Worm (Caenorhabditis elegans): Measurements from ENCODE around the gene pas-6.

Gene pas-6

DNA sequence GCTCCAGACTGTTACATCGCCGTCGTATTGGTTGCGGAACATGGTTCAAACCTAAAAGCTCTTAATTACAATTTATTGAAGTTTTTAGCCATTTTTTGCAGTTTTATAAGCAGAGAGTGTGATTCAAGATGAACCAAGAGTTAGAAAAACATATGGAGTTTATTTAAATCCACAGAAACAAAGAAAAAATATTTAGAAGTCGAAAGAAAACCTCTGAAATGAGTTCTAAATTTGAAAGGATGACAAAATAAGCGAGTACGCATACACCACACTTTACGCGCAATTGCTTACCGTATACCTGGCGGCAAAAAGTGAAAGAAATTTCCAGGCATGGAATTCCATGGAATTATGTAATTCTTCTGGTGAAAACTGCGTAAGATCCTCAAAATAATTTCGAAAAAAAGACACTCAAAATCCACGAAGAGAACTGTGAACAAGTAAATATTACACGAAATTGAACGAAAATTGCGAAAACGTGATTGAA lies at the start of gene pas-6:
Gene pas-6 (minus strand): TSS at position 51 of the 484 bp plus-strand sequence.
- TF ChIP-seq flt-1 (GFP tag; IDR thresholded peaks at IDR 0.05) = no peak
- TF ChIP-seq ztf-23 (GFP tag; IDR thresholded peaks at IDR 0.05) = no peak
- no peak for TF ChIP-seq klf-2 (GFP tag; conservative IDR thresholded peaks at IDR 0.05)
- no peak for TF ChIP-seq med-1 (GFP tag; optimal IDR thresholded peaks at IDR 0.05; ENCODE audit: insufficient read depth)
- no peak for TF ChIP-seq tab-1 (GFP tag; IDR thresholded peaks at IDR 0.05)
- no peak for TF ChIP-seq ref-1 (GFP tag; conservative IDR thresholded peaks at IDR 0.05)
- no peak for TF ChIP-seq cog-1 (tag; optimal IDR thresholded peaks at IDR 0.05)
- TF ChIP-seq T22C8.4 (GFP tag; IDR thresholded peaks at IDR 0.05) = no peak
- TF ChIP-seq ztf-29 (GFP tag; IDR thresholded peaks at IDR 0.05) = no peak

ce11 chrV:5630792-5631191 lies 46.6 kb upstream of the pas-6 start, which contains the start of gene acy-4:
Gene acy-4 (minus strand): TSS chrV:5630892.
- TF ChIP-seq ztf-29 (GFP tag; IDR thresholded peaks at IDR 0.05) = no peak

ce11 chrV:5628014-5628413 lies 43.9 kb upstream of the pas-6 start:
- TF ChIP-seq ztf-23 (GFP tag; IDR thresholded peaks at IDR 0.05) (no peak), cog-1 (tag; optimal IDR thresholded peaks at IDR 0.05) (no peak), T22C8.4 (GFP tag; IDR thresholded peaks at IDR 0.05) (no peak), ref-1 (GFP tag; conservative IDR thresholded peaks at IDR 0.05) (no peak), med-1 (GFP tag; optimal IDR thresholded peaks at IDR 0.05; ENCODE audit: insufficient read depth) (no peak), tab-1 (GFP tag; IDR thresholded peaks at IDR 0.05) (no peak), klf-2 (GFP tag; conservative IDR thresholded peaks at IDR 0.05) (no peak), flt-1 (GFP tag; IDR thresholded peaks at IDR 0.05) (no peak), ztf-29 (GFP tag; IDR thresholded peaks at IDR 0.05) (no peak)

ce11 chrV:5621390-5621789 lies 37.2 kb upstream of the pas-6 start, which contains the start of gene M03E7.1:
Gene M03E7.1 (plus strand): TSS chrV:5621690.
- no peak for TF ChIP-seq ref-1 (GFP tag; conservative IDR thresholded peaks at IDR 0.05)
- no peak for TF ChIP-seq ztf-23 (GFP tag; IDR thresholded peaks at IDR 0.05)
- no peak for TF ChIP-seq T22C8.4 (GFP tag; IDR thresholded peaks at IDR 0.05)
- TF ChIP-seq ztf-29 (GFP tag; IDR thresholded peaks at IDR 0.05) = no peak
- no peak for TF ChIP-seq klf-2 (GFP tag; conservative IDR thresholded peaks at IDR 0.05)
- no peak for TF ChIP-seq flt-1 (GFP tag; IDR thresholded peaks at IDR 0.05)

ce11 chrV:5620040-5620439 lies 35.9 kb upstream of the pas-6 start, which contains the start of gene memb-2:
Gene memb-2 (minus strand): TSS chrV:5620140.
- TF ChIP-seq klf-2 (GFP tag; conservative IDR thresholded peaks at IDR 0.05) = no peak
- no peak for TF ChIP-seq cog-1 (tag; optimal IDR thresholded peaks at IDR 0.05)
- no peak for TF ChIP-seq med-1 (GFP tag; optimal IDR thresholded peaks at IDR 0.05; ENCODE audit: insufficient read depth)
- TF ChIP-seq flt-1 (GFP tag; IDR thresholded peaks at IDR 0.05) = no peak
- no peak for TF ChIP-seq ztf-29 (GFP tag; IDR thresholded peaks at IDR 0.05)
- no peak for TF ChIP-seq ztf-23 (GFP tag; IDR thresholded peaks at IDR 0.05)
- TF ChIP-seq ref-1 (GFP tag; conservative IDR thresholded peaks at IDR 0.05) = no peak

DNA sequence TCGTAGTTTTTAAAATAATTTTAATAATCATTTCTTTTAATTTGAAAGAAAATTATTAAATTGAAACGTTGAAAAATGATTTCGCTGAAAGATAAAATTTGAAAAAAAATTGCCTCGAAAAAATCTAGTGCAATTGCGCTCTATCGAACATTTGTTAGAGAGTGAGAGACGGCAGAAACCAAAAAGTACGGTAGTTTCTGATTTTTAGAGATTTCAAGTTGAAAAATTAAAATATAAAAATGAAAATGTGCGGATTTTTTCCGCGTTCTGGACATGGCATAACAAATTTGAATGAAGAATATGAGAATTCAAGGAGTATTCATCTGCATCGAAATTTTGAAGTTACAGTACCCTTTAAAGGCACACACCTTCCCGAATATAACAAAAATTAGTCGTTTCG lies 35.2 kb upstream of the pas-6 start:
- TF ChIP-seq med-1 (GFP tag; optimal IDR thresholded peaks at IDR 0.05; ENCODE audit: insufficient read depth) (no peak), ztf-29 (GFP tag; IDR thresholded peaks at IDR 0.05) (no peak), flt-1 (GFP tag; IDR thresholded peaks at IDR 0.05) (no peak)

DNA sequence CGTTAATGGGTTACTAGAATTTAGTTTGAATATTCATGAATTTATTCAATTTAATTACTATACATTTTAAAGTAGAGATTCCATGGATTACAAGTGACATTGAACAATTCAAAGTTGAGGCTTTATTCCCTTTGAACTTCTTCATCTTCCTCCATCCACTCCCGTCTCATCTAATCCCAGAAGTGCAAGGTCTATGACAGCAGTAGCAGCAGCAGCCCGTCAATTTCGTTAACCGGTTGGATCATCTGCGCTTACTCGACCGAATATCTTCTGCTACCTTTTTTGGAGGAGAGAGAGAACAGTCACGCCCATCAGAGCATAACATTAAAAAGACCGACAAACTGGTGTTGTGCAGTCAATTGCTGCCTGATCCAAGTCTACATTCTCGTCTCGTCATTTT lies 33.2 kb upstream of the pas-6 start, which contains the start of gene M03E7.2:
Gene M03E7.2 (plus strand): TSS at position 301 of the 400 bp plus-strand sequence.
- TF ChIP-seq ztf-23 (GFP tag; IDR thresholded peaks at IDR 0.05) (no peak), ztf-29 (GFP tag; IDR thresholded peaks at IDR 0.05) (no peak), flt-1 (GFP tag; IDR thresholded peaks at IDR 0.05) (no peak), ref-1 (GFP tag; conservative IDR thresholded peaks at IDR 0.05) (no peak), T22C8.4 (GFP tag; IDR thresholded peaks at IDR 0.05) (no peak), cog-1 (tag; optimal IDR thresholded peaks at IDR 0.05) (no peak), tab-1 (GFP tag; IDR thresholded peaks at IDR 0.05) (no peak), klf-2 (GFP tag; conservative IDR thresholded peaks at IDR 0.05) (no peak)

- TF ChIP-seq ztf-29 (GFP tag; IDR thresholded peaks at IDR 0.05) (no peak), T22C8.4 (GFP tag; IDR thresholded peaks at IDR 0.05) (no peak), flt-1 (GFP tag; IDR thresholded peaks at IDR 0.05) (no peak), cog-1 (tag; optimal IDR thresholded peaks at IDR 0.05) (no peak), klf-2 (GFP tag; conservative IDR thresholded peaks at IDR 0.05) (no peak), med-1 (GFP tag; optimal IDR thresholded peaks at IDR 0.05; ENCODE audit: insufficient read depth) (no peak), ztf-23 (GFP tag; IDR thresholded peaks at IDR 0.05) (no peak), tab-1 (GFP tag; IDR thresholded peaks at IDR 0.05) (no peak), ref-1 (GFP tag; conservative IDR thresholded peaks at IDR 0.05) (no peak)
Observed at ce11 chrV:5614724-5615123, 30.6 kb upstream of the pas-6 start, which contains the start of gene M03E7.3. Gene M03E7.3 (plus strand): TSS chrV:5615024.

ce11 chrV:5613109-5613508 lies 29.0 kb upstream of the pas-6 start, which contains the start of gene lrpc-1:
Gene lrpc-1 (minus strand): TSS chrV:5613209.
- TF ChIP-seq ztf-29 (GFP tag; IDR thresholded peaks at IDR 0.05) (no peak), T22C8.4 (GFP tag; IDR thresholded peaks at IDR 0.05) (no peak), flt-1 (GFP tag; IDR thresholded peaks at IDR 0.05) (no peak), klf-2 (GFP tag; conservative IDR thresholded peaks at IDR 0.05) (no peak), ref-1 (GFP tag; conservative IDR thresholded peaks at IDR 0.05) (no peak), ztf-23 (GFP tag; IDR thresholded peaks at IDR 0.05) (0 out of 2 replicates have a peak, but pooled peaks have one; percentile 13), cog-1 (tag; optimal IDR thresholded peaks at IDR 0.05) (no peak), tab-1 (GFP tag; IDR thresholded peaks at IDR 0.05) (no peak)

- TF ChIP-seq T22C8.4 (GFP tag; IDR thresholded peaks at IDR 0.05) (no peak), ref-1 (GFP tag; conservative IDR thresholded peaks at IDR 0.05) (no peak), flt-1 (GFP tag; IDR thresholded peaks at IDR 0.05) (no peak), ztf-29 (GFP tag; IDR thresholded peaks at IDR 0.05) (no peak), med-1 (GFP tag; optimal IDR thresholded peaks at IDR 0.05; ENCODE audit: insufficient read depth) (no peak), klf-2 (GFP tag; conservative IDR thresholded peaks at IDR 0.05) (no peak), tab-1 (GFP tag; IDR thresholded peaks at IDR 0.05) (no peak), ztf-23 (GFP tag; IDR thresholded peaks at IDR 0.05) (no peak), cog-1 (tag; optimal IDR thresholded peaks at IDR 0.05) (no peak)
Observed at ce11 chrV:5610186-5610585, 26.0 kb upstream of the pas-6 start.
